Worm (Caenorhabditis elegans): ENCODE results near the gene srh-247.
"Not testable (repeated sequence)": the region's sequence is repeated elsewhere in the genome, so short reads cannot be mapped to it uniquely, and the experiment has no call there.

srh-247 gene

ce11 chrV:2934075-2934474, at the start of gene srh-247:
Gene srh-247 (minus strand): TSS chrV:2934175.
- TF ChIP-seq nhr-67 (tag; optimal IDR thresholded peaks at IDR 0.05) (no peak), elt-1 (tag; optimal IDR thresholded peaks at IDR 0.05) (no peak), nhr-76 (tag; optimal IDR thresholded peaks at IDR 0.05) (no peak), lin-15B (tag; optimal IDR thresholded peaks at IDR 0.05) (no peak), fos-1 (tag; optimal IDR thresholded peaks at IDR 0.05) (no peak), hmg-11 (tag; optimal IDR thresholded peaks at IDR 0.05) (no peak), elt-2 (tag; optimal IDR thresholded peaks at IDR 0.05) (no peak), nhr-23 (tag; optimal IDR thresholded peaks at IDR 0.05) (no peak), ama-1 (optimal IDR thresholded peaks at IDR 0.05) (no peak), daf-12 (tag; optimal IDR thresholded peaks at IDR 0.05) (no peak), eor-1 (tag; optimal IDR thresholded peaks at IDR 0.05) (no peak), zag-1 (tag; optimal IDR thresholded peaks at IDR 0.05) (no peak), fkh-10 (GFP tag; optimal IDR thresholded peaks at IDR 0.05) (no peak), skn-1 (tag; optimal IDR thresholded peaks at IDR 0.05) (no peak), jun-1 (tag; optimal IDR thresholded peaks at IDR 0.05) (no peak)

DNA sequence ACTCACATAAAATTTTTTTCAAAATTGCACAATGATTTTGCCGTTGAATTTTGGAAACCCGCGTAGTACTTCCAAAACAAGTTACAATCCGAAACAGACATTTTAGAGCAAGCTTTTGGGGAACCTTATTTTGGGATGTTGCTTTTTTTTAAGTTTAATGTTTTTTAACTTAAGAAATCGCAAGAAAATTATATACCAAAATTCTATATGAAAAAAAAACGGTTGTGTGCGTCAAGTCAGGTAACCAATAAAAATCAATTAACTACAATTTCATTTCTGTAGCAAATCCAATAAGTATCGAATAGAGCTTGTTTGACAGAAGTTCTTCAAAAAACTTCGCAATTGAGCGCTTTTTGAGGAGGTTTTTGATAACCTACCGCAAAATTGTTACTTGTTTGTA, 49.4 kb upstream of the srh-247 start, which contains the start of gene srw-117:
TSS of gene srw-117 (minus strand) at position 101 of the 400 bp plus-strand sequence.
- TF ChIP-seq fos-1 (tag; optimal IDR thresholded peaks at IDR 0.05) (no peak), skn-1 (tag; optimal IDR thresholded peaks at IDR 0.05) (no peak), lsy-12 (tag; optimal IDR thresholded peaks at IDR 0.05) (no peak), egl-27 (tag; optimal IDR thresholded peaks at IDR 0.05) (no peak), mdl-1 (tag; optimal IDR thresholded peaks at IDR 0.05) (no peak), fkh-2 (tag; optimal IDR thresholded peaks at IDR 0.05) (no peak), snpc-4 (tag; optimal IDR thresholded peaks at IDR 0.05) (no peak)

- TF ChIP-seq eor-1 (tag; optimal IDR thresholded peaks at IDR 0.05) (no peak), ztf-4 (tag; optimal IDR thresholded peaks at IDR 0.05) (no peak), snpc-4 (tag; optimal IDR thresholded peaks at IDR 0.05) (no peak), nhr-67 (tag; optimal IDR thresholded peaks at IDR 0.05) (no peak), lin-15B (tag; optimal IDR thresholded peaks at IDR 0.05) (no peak), zag-1 (tag; optimal IDR thresholded peaks at IDR 0.05) (no peak), nhr-43 (tag; optimal IDR thresholded peaks at IDR 0.05; ENCODE audit: poor library complexity, severe bottlenecking) (no peak), ama-1 (optimal IDR thresholded peaks at IDR 0.05) (no peak), R02D3.7 (tag; optimal IDR thresholded peaks at IDR 0.05) (no peak), nhr-12 (tag; optimal IDR thresholded peaks at IDR 0.05) (no peak), nhr-76 (tag; optimal IDR thresholded peaks at IDR 0.05) (no peak)
These were observed 46.0 kb upstream of the srh-247 start, which contains the start of gene srw-118 for ce11 chrV:2979978-2980377. Gene srw-118 (minus strand): TSS chrV:2980078.

DNA sequence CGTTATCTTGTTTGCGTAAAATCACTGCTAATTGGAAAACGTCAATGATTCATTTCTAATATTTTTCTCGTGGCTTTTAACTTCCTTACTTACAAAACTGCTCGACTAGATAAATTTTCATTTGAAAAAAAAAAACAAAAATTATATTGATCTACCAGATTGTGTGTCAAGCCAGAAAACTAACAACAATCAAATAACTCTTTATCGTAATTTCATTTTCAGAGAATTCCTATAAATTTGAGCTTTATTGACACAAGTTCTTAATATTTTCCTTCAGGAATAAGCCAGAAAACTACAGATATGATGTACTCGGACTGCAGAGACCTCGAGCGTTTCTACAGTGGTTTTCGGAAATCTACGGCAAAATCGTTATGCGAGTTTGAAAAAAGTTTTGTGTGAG, 42.3 kb upstream of the srh-247 start, which contains the start of gene srw-124:
TSS of gene srw-124 (plus strand) at position 301 of the 400 bp plus-strand sequence.
- no peak for TF ChIP-seq nhr-43 (tag; optimal IDR thresholded peaks at IDR 0.05; ENCODE audit: poor library complexity, severe bottlenecking)
- TF ChIP-seq eor-1 (tag; optimal IDR thresholded peaks at IDR 0.05), result no peak
- no peak for TF ChIP-seq elt-1 (tag; optimal IDR thresholded peaks at IDR 0.05)
- no peak for TF ChIP-seq ztf-4 (tag; optimal IDR thresholded peaks at IDR 0.05)
- TF ChIP-seq tbx-2 (tag; optimal IDR thresholded peaks at IDR 0.05), result no peak
- TF ChIP-seq nhr-23 (tag; optimal IDR thresholded peaks at IDR 0.05), result no peak
- no peak for TF ChIP-seq nhr-76 (tag; optimal IDR thresholded peaks at IDR 0.05)
- TF ChIP-seq ceh-82 (tag; optimal IDR thresholded peaks at IDR 0.05), result no peak
- TF ChIP-seq skn-1 (tag; optimal IDR thresholded peaks at IDR 0.05), result no peak
- TF ChIP-seq nhr-25 (tag; optimal IDR thresholded peaks at IDR 0.05), result no peak
- no peak for TF ChIP-seq fkh-2 (tag; optimal IDR thresholded peaks at IDR 0.05)
- TF ChIP-seq ceh-16 (tag; optimal IDR thresholded peaks at IDR 0.05), result no peak
- TF ChIP-seq egl-5 (tag; optimal IDR thresholded peaks at IDR 0.05), result no peak
- no peak for TF ChIP-seq elt-3 (tag; optimal IDR thresholded peaks at IDR 0.05)
- no peak for TF ChIP-seq hmg-11 (tag; optimal IDR thresholded peaks at IDR 0.05)
- no peak for TF ChIP-seq ztf-11 (tag; optimal IDR thresholded peaks at IDR 0.05)
- TF ChIP-seq daf-12 (tag; optimal IDR thresholded peaks at IDR 0.05), result no peak
- TF ChIP-seq fos-1 (tag; optimal IDR thresholded peaks at IDR 0.05), result no peak
- TF ChIP-seq egl-27 (tag; optimal IDR thresholded peaks at IDR 0.05), result no peak

DNA sequence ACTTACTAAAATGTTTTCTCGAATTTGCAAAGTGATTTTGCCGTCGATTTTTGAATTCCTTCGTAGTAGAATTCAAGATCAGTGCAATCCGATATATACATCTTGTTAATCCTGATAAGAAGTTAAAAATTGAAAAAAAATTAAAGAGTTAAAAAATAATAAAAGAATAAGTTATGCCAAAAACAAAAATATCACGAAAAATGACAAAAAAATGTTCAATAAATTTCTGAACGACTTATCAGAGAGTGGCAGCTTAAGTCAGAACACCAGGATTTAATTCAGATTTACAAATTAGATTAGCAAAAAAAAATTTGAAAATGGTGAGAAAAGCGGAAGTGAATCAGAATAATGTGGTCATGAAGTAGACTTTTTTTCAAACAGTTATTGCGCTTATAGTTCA, 41.3 kb upstream of the srh-247 start, which contains the start of gene srw-123:
TSS of gene srw-123 (minus strand) at position 101 of the 400 bp plus-strand sequence.
- not testable (repeated sequence) for TF ChIP-seq sea-2 (GFP tag; optimal IDR thresholded peaks at IDR 0.05); nhr-67 (tag; optimal IDR thresholded peaks at IDR 0.05); unc-62 (GFP tag; optimal IDR thresholded peaks at IDR 0.05)
